Worm (Caenorhabditis elegans): ENCODE data around the gene unc-79.

DNA sequence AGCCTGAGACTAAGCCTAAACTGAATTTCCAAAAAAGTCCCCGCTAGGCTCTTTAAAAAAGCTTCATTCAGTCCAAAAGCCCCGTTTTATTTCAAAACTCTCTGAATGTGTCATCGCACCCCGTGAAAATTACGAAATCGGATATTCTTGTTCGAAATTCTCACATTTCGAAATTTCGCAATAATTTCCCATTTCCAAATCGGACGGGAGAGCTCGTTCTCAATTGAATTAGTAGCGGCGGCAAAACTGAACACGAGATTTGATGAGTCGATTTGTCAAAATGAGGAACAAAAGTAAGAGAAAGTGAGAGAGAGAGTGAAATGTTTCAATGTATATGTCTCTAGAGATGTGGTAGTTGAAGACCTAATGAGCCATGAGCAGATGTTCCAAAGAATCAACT lies 31.4 kb upstream of the unc-79 start:
- no peak for TF ChIP-seq ztf-23 (GFP tag; IDR thresholded peaks at IDR 0.05)
- no peak for TF ChIP-seq T22C8.4 (GFP tag; IDR thresholded peaks at IDR 0.05)
- no peak for TF ChIP-seq flt-1 (GFP tag; IDR thresholded peaks at IDR 0.05)
- no peak for TF ChIP-seq cog-1 (tag; optimal IDR thresholded peaks at IDR 0.05)

Data from whole organism, midembryonic.